Worm (Caenorhabditis elegans): Measurements from ENCODE around the gene nphp-2.

The nphp-2 gene

DNA sequence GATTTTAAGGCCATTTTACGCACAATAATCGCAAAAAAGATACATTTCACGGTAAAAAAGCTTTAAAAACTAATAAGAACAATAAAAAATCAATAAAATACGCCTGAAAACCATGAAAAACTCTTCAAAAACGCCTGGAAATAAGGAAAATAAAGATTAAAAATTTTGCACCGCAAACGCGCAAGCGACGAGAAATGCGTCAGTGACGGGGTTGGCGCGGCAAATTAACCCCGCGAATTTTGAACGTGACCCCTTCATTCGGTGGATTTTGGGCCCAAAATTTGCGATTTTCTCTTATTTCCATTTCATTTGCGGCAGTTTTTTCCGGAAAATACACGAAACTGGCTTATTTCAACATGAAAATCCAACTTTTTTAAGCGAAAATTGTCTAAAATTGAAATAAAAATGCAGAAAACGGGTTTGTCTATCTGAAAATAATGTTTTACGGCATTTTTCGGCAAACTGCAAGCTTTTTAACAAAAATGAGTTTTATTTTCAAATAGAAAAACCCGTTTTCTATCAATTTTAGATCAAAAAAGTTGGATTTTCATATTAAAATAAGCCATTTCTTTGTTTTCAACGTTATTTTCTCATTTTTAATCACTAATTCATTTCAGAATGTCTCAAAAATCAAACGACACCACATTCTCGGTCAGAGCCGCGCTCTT lies 26.9 kb upstream of the nphp-2 start, which contains the start of gene knl-3 (continued):
- TF ChIP-seq athp-1 (tag; optimal IDR thresholded peaks at IDR 0.05) (peak; percentile 89), rcor-1 (GFP tag; IDR thresholded peaks at IDR 0.05) (peak; percentile 95), F52B5.7 (tag; optimal IDR thresholded peaks at IDR 0.05) (no peak), efl-1 (GFP tag; optimal IDR thresholded peaks at IDR 0.05) (peak; percentile 96), gei-17 (GFP tag; optimal IDR thresholded peaks at IDR 0.05) (no peak), F22D6.2 (tag; optimal IDR thresholded peaks at IDR 0.05) (no peak), hrde-1 (tag; optimal IDR thresholded peaks at IDR 0.05; ENCODE audit: borderline replicate concordance) (peak; percentile 34), lin-26 (GFP tag; IDR thresholded peaks at IDR 0.05) (peak; percentile 64; the same call in 1 of the 2 replicates), ztf-28 (GFP tag; IDR thresholded peaks at IDR 0.05) (peak; percentile 83), F55B11.4 (tag; optimal IDR thresholded peaks at IDR 0.05; ENCODE audit: borderline replicate concordance, insufficient read depth) (no peak), snpc-1.1 (tag; optimal IDR thresholded peaks at IDR 0.05; ENCODE audit: insufficient read depth) (peak; percentile 61), ztf-25 (GFP tag; IDR thresholded peaks at IDR 0.05) (no peak), B0019.2 (GFP tag; conservative IDR thresholded peaks at IDR 0.05) (peak; percentile 79), zim-3 (tag; optimal IDR thresholded peaks at IDR 0.05) (no peak), ceh-40 (GFP tag; IDR thresholded peaks at IDR 0.05) (no peak)

DNA sequence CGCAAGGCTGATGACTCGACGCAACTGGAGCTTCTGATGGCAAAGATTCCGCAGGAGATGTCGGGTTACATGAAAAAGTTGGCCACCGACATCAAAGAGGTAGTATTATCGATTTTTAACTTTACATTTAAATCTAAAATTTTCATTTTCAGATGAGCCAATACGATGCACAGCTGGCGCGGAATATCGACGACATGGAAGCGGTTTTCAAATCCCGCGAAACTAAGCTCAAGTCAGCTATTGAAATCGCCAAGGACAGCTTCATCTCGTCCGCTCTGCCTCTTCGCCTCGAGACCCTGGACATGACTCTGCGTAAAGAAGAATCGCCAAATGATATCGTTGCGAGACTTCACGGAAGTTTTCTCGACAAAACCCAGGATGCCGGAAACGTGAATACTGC lies 25.9 kb upstream of the nphp-2 start, which contains the start of gene T10B5.3:
T10B5.3 (minus strand) TSS at position 101 of the 400 bp plus-strand sequence.
- TF ChIP-seq rec-8 (tag; optimal IDR thresholded peaks at IDR 0.05) (no peak), B0336.3 (GFP tag; IDR thresholded peaks at IDR 0.05) (no peak), dpl-1 (GFP tag; optimal IDR thresholded peaks at IDR 0.05) (no peak), F23B12.7 (tag; optimal IDR thresholded peaks at IDR 0.05; ENCODE audit: insufficient read depth) (no peak), F10E7.11 (tag; optimal IDR thresholded peaks at IDR 0.05) (no peak), ceh-27 (GFP tag; optimal IDR thresholded peaks at IDR 0.05) (no peak), let-607 (tag; optimal IDR thresholded peaks at IDR 0.05) (no peak), F55B11.4 (tag; optimal IDR thresholded peaks at IDR 0.05; ENCODE audit: borderline replicate concordance, insufficient read depth) (no peak), ztf-28 (GFP tag; IDR thresholded peaks at IDR 0.05) (no peak), hrde-1 (tag; optimal IDR thresholded peaks at IDR 0.05; ENCODE audit: borderline replicate concordance) (no peak), tbx-9 (tag; optimal IDR thresholded peaks at IDR 0.05; ENCODE audit: borderline replicate concordance) (no peak), Y56A3A.18 (GFP tag; IDR thresholded peaks at IDR 0.05) (no peak)

DNA sequence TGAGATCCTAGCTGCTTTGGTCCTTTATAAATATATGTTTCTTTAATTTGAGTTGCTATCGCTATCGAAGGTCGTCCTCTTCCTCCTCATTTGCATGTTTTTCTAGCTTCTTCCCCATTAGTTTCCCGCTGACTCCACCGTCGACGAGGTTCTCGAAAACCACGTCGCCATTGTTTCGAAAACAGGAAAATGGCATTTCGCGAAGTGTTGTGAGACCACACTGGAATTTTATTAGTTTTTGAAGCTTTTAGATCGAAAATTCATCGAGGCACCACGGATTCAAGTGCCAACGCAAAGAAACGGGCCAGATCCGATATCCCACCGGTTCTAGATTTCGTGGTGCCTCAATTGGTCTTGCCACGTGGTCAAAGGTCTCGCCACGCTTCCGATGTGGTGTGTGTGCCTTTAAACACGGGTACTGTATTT lies 25.1 kb upstream of the nphp-2 start:
- TF ChIP-seq ceh-91 (GFP tag; IDR thresholded peaks at IDR 0.05) = peak; percentile 78
- TF ChIP-seq C06A6.2 (GFP tag; conservative IDR thresholded peaks at IDR 0.05) = no peak
- TF ChIP-seq snpc-3.4 (tag; optimal IDR thresholded peaks at IDR 0.05) = no peak
- peak; percentile 59; the same call in 1 of the 2 replicates for TF ChIP-seq ekl-4 (GFP tag; IDR thresholded peaks at IDR 0.05)
- TF ChIP-seq let-526 (GFP tag; IDR thresholded peaks at IDR 0.05) = no peak
- no peak for TF ChIP-seq egl-18 (GFP tag; IDR thresholded peaks at IDR 0.05)
- no peak for TF ChIP-seq snpc-4 (GFP tag; optimal IDR thresholded peaks at IDR 0.05)
- peak in 2 of 4 experiments; percentile 2 to 9 for TF ChIP-seq snpc-4 (tag; optimal IDR thresholded peaks at IDR 0.05)
- TF ChIP-seq Y79H2A.3 (GFP tag; conservative IDR thresholded peaks at IDR 0.05) = peak; percentile 43; the same call in 1 of the 2 replicates
- TF ChIP-seq lin-35 (GFP tag; optimal IDR thresholded peaks at IDR 0.05) = no peak
- no peak for TF ChIP-seq rec-8 (tag; optimal IDR thresholded peaks at IDR 0.05)
- no peak for TF ChIP-seq die-1 (tag; optimal IDR thresholded peaks at IDR 0.05)
- no peak for TF ChIP-seq K12H6.12 (tag; optimal IDR thresholded peaks at IDR 0.05)
- TF ChIP-seq lsl-1 (GFP tag; optimal IDR thresholded peaks at IDR 0.05) = peak; percentile 79
- TF ChIP-seq Y67H2A.10 (GFP tag; conservative IDR thresholded peaks at IDR 0.05) = peak; percentile 33; the same call in 1 of the 2 replicates
- no peak for TF ChIP-seq pha-4 (tag; optimal IDR thresholded peaks at IDR 0.05)
- no peak for TF ChIP-seq ztf-6 (GFP tag; IDR thresholded peaks at IDR 0.05)
- TF ChIP-seq hlh-26 (GFP tag; conservative IDR thresholded peaks at IDR 0.05) = no peak
- TF ChIP-seq hsf-1 (GFP tag; IDR thresholded peaks at IDR 0.05) = peak; percentile 59; the same call in 1 of the 2 replicates
- no peak for TF ChIP-seq F22D6.2 (tag; optimal IDR thresholded peaks at IDR 0.05)
- TF ChIP-seq T26A5.8 (tag; optimal IDR thresholded peaks at IDR 0.05) = no peak

Measured in whole organism, young adult.